Worm (Caenorhabditis elegans) whole organism, L1 larva: ENCODE measurements around the gene F57G9.7.

Experiments
- C04F5.9 ChIP-seq: sonication (generic microtip); optimal IDR thresholded peaks from 2 replicates; lab custom pipeline; 2016; ENCODE audit warnings: missing genetic modification characterization, missing compliant biosample characterization
- C16A3.4 ChIP-seq: fragments of 150-350 bp; optimal IDR thresholded peaks from 2 replicates; lab custom pipeline; 2014; ENCODE audit warnings: missing biosample characterization, missing genetic modification characterization
- alr-1 ChIP-seq: fragments of 200-800 bp; sonication (Bioruptor generic); optimal IDR thresholded peaks from 2 replicates; lab custom pipeline; 2018; ENCODE audit warnings: borderline replicate concordance, mild to moderate bottlenecking, missing genetic modification characterization, missing compliant biosample characterization
- ama-1 ChIP-seq: fragments of 150-350 bp; optimal IDR thresholded peaks from 2 replicates; lab custom pipeline; 2014
- blmp-1 ChIP-seq: fragments of 150-350 bp; optimal IDR thresholded peaks from 2 replicates; lab custom pipeline; 2014; ENCODE audit warnings: missing biosample characterization, missing genetic modification characterization
- ceh-8 ChIP-seq: fragments of 200-800 bp; sonication (Bioruptor generic); optimal IDR thresholded peaks from 2 replicates; lab custom pipeline; 2018; ENCODE audit warnings: mild to moderate bottlenecking, missing genetic modification characterization, moderate library complexity, missing compliant biosample characterization
- ceh-90 ChIP-seq: sonication (generic microtip); optimal IDR thresholded peaks from 2 replicates; lab custom pipeline; 2016; ENCODE audit warnings: missing genetic modification characterization, missing compliant biosample characterization
- ces-1 ChIP-seq: fragments of 150-350 bp; optimal IDR thresholded peaks from 2 replicates; lab custom pipeline; 2014; ENCODE audit warnings: missing biosample characterization, missing genetic modification reagents, missing genetic modification characterization
- dsc-1 ChIP-seq: sonication (generic microtip); optimal IDR thresholded peaks from 2 replicates; lab custom pipeline; 2016; ENCODE audit warnings: mild to moderate bottlenecking, missing genetic modification characterization, missing compliant biosample characterization
- efl-1 ChIP-seq, 4 experiments: fragments of 150-350 bp; optimal IDR thresholded peaks in 3 of 4; peaks in 1 of 4; 1 replicate in 1 of 4; 2 replicates in 3 of 4; lab custom pipeline; 2014; ENCODE audit warnings: missing biosample characterization in 2 of 4, missing genetic modification characterization in 2 of 4, missing genetic modification reagents in 2 of 4
- egl-27 ChIP-seq, 2 experiments: fragments of 150-350 bp in 1 of 2; sonication (generic microtip); optimal IDR thresholded peaks; 3 replicates each; lab custom pipeline; 2017 to 2018; ENCODE audit warnings: missing biosample characterization in 2 of 2, missing genetic modification characterization in 2 of 2, missing genetic modification reagents in 2 of 2
- elt-2 ChIP-seq: sonication (generic microtip); optimal IDR thresholded peaks from 2 replicates; lab custom pipeline; 2016; ENCODE audit warnings: missing genetic modification characterization, mild to moderate bottlenecking, inconsistent platforms, missing compliant biosample characterization, missing genetic modification reagents
- elt-3 ChIP-seq, 6 experiments: fragments of 150-350 bp in 1 of 6; sonication (generic microtip); optimal IDR thresholded peaks; 2 replicates each; lab custom pipeline; 2017 to 2018; ENCODE audit warnings: missing biosample characterization in 6 of 6, missing genetic modification characterization in 6 of 6, inconsistent platforms in 1 of 6
- fkh-8 ChIP-seq: sonication (generic microtip); optimal IDR thresholded peaks from 2 replicates; lab custom pipeline; 2016; ENCODE audit warnings: mild to moderate bottlenecking, missing genetic modification characterization, missing compliant biosample characterization
- fos-1 ChIP-seq: fragments of 150-350 bp; optimal IDR thresholded peaks from 2 replicates; lab custom pipeline; 2014; ENCODE audit warnings: missing biosample characterization, missing genetic modification characterization
- hlh-4 ChIP-seq: sonication (generic microtip); optimal IDR thresholded peaks from 2 replicates; lab custom pipeline; 2016; ENCODE audit warnings: mild to moderate bottlenecking, missing genetic modification characterization, missing compliant biosample characterization
- hpl-2 ChIP-seq: fragments of 150-350 bp; optimal IDR thresholded peaks from 2 replicates; lab custom pipeline; 2014; ENCODE audit warnings: missing biosample characterization, missing genetic modification reagents, missing genetic modification characterization
- irx-1 ChIP-seq: sonication (generic microtip); optimal IDR thresholded peaks from 2 replicates; lab custom pipeline; 2016; ENCODE audit warnings: missing genetic modification characterization, missing compliant biosample characterization
- lin-13 ChIP-seq: fragments of 150-350 bp; optimal IDR thresholded peaks from 2 replicates; lab custom pipeline; 2014; ENCODE audit warnings: missing biosample characterization, missing genetic modification reagents, missing genetic modification characterization
- lin-14 ChIP-seq: fragments of 200-800 bp; sonication (Bioruptor generic); optimal IDR thresholded peaks from 2 replicates; lab custom pipeline; 2018; ENCODE audit warnings: mild to moderate bottlenecking, missing genetic modification characterization, moderate library complexity, missing compliant biosample characterization
- lin-15B ChIP-seq: fragments of 150-350 bp; sonication (generic microtip); optimal IDR thresholded peaks from 3 replicates; lab custom pipeline; 2014; ENCODE audit warnings: missing biosample characterization, missing genetic modification characterization
- lin-35 ChIP-seq, 2 experiments: fragments of 150-350 bp; optimal IDR thresholded peaks; 2 replicates each; lab custom pipeline; 2014; ENCODE audit warnings: missing biosample characterization in 2 of 2, missing genetic modification characterization in 2 of 2, missing genetic modification reagents in 2 of 2
- lir-3 ChIP-seq: sonication (generic microtip); optimal IDR thresholded peaks from 2 replicates; lab custom pipeline; 2016; ENCODE audit warnings: mild to moderate bottlenecking, missing genetic modification characterization, moderate library complexity, missing compliant biosample characterization; ENCODE audit not compliant: poor library complexity
- nhr-19 ChIP-seq: fragments of 200-800 bp; sonication (Bioruptor generic); conservative IDR thresholded peaks from 2 replicates; pipeline ENCODE4 v1.3.6; 2022; ENCODE audit warnings: missing genetic modification characterization, missing compliant biosample characterization
- nhr-20 ChIP-seq: sonication (generic microtip); optimal IDR thresholded peaks from 2 replicates; lab custom pipeline; 2016; ENCODE audit warnings: mild to moderate bottlenecking, missing genetic modification characterization, missing compliant biosample characterization
- nhr-237 ChIP-seq: fragments of 150-350 bp; optimal IDR thresholded peaks from 2 replicates; lab custom pipeline; 2014; ENCODE audit warnings: missing biosample characterization, missing genetic modification characterization
- nhr-28 ChIP-seq: fragments of 150-350 bp; optimal IDR thresholded peaks from 2 replicates; lab custom pipeline; 2014; ENCODE audit warnings: missing biosample characterization, missing genetic modification characterization
- nhr-47 ChIP-seq: sonication (generic microtip); optimal IDR thresholded peaks from 2 replicates; lab custom pipeline; 2016; ENCODE audit warnings: mild to moderate bottlenecking, missing genetic modification characterization, moderate library complexity, missing compliant biosample characterization
- nhr-77 ChIP-seq: fragments of 150-350 bp; optimal IDR thresholded peaks from 2 replicates; lab custom pipeline; 2014; ENCODE audit warnings: missing biosample characterization, missing genetic modification characterization
- nhr-90 ChIP-seq: sonication (generic microtip); optimal IDR thresholded peaks from 2 replicates; lab custom pipeline; 2016; ENCODE audit warnings: mild to moderate bottlenecking, missing genetic modification characterization, missing compliant biosample characterization; ENCODE audit not compliant: poor library complexity
- rnt-1 ChIP-seq: sonication (generic microtip); optimal IDR thresholded peaks from 2 replicates; lab custom pipeline; 2016; ENCODE audit warnings: mild to moderate bottlenecking, missing genetic modification characterization, moderate library complexity, missing compliant biosample characterization
- snu-23 ChIP-seq: sonication (generic microtip); optimal IDR thresholded peaks from 2 replicates; lab custom pipeline; 2016; ENCODE audit warnings: missing genetic modification characterization, missing compliant biosample characterization
- sox-4 ChIP-seq: sonication (generic microtip); optimal IDR thresholded peaks from 2 replicates; lab custom pipeline; 2016; ENCODE audit warnings: missing genetic modification characterization, missing compliant biosample characterization
- sptf-1 ChIP-seq: fragments of 150-350 bp; optimal IDR thresholded peaks from 2 replicates; lab custom pipeline; 2014; ENCODE audit warnings: missing biosample characterization, missing genetic modification characterization
- xbp-1 ChIP-seq: sonication (generic microtip); optimal IDR thresholded peaks from 2 replicates; lab custom pipeline; 2016; ENCODE audit warnings: missing genetic modification characterization, missing compliant biosample characterization

The F57G9.7 gene

ce11 chrII:12432356-12432755, 34.8 kb upstream of the F57G9.7 start, which contains the start of gene dct-12:
Gene dct-12, minus strand, starts transcription at chrII:12432456.
- TF ChIP-seq lin-14 (GFP tag; lab: Kevin White, UChicago) = no peak
- no peak for TF ChIP-seq rnt-1 (tag; lab: Kevin White, UChicago)
- TF ChIP-seq egl-27 (tag; optimal IDR thresholded peaks at IDR 0.05; lab: Kevin White, UChicago) = no peak

DNA sequence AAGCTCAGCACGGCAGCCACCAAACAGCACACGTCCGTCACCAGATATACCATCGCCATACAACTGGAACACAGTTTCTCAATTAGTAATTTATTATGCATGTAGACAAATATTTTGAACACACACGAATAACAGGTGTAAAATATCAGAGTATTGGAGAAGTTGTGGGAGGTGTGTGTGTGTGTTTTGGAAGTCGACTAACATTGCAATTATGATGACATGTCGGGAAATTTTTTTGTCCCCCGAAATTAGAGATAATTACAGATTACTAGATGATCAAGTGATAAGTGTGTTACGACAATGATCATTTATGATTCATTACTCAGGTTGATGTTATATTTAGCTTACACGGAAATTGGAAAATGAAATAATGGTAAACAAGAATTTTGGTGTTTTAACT, 32.2 kb upstream of the F57G9.7 start, which contains the start of gene Y57A10C.8:
TSS of gene Y57A10C.8 (minus strand) at position 101 of the 400 bp plus-strand sequence.
- TF ChIP-seq lin-15B (no peak), sptf-1 (tag; lab: Kevin White, UChicago) (no peak), ama-1 (lab: Kevin White, UChicago) (no peak), irx-1 (no peak)

ce11 chrII:12425644-12426222, 28.2 kb upstream of the F57G9.7 start, which contains the start of gene daf-22:
Gene daf-22, minus strand, starts transcription at chrII:12425694.
- no peak for TF ChIP-seq lir-3 (tag; lab: Kevin White, UChicago)
- peak; percentile 3 for TF ChIP-seq snu-23 (GFP tag; lab: Kevin White, UChicago)
- TF ChIP-seq elt-2 = peak; percentile 84
- peak; percentile 15 for TF ChIP-seq hpl-2
- no peak for TF ChIP-seq lin-13
- no peak for TF ChIP-seq nhr-28 (tag; lab: Kevin White, UChicago)
- peak in 3 of 6 experiments; percentile 25 to 74 (median 45) for TF ChIP-seq elt-3 (tag; optimal IDR thresholded peaks at IDR 0.05; lab: Kevin White, UChicago)
- TF ChIP-seq efl-1 (optimal IDR thresholded peaks at IDR 0.05; lab: Kevin White, UChicago) = no peak
- peak in 1 of 2 experiments; percentile 80 for TF ChIP-seq efl-1 (GFP tag; optimal IDR thresholded peaks at IDR 0.05 in 1 of 2; lab: Kevin White, UChicago)
- peak; percentile 75 for TF ChIP-seq nhr-20 (tag; lab: Kevin White, UChicago)
- TF ChIP-seq blmp-1 (tag; lab: Kevin White, UChicago) = peak; percentile 5
- TF ChIP-seq nhr-90 (tag; lab: Kevin White, UChicago) = peak; percentile 5
- no peak for TF ChIP-seq ceh-8 (GFP tag; lab: Kevin White, UChicago)
- TF ChIP-seq lin-35 (GFP tag; optimal IDR thresholded peaks at IDR 0.05; lab: Kevin White, UChicago) = peak in 1 of 2 experiments; percentile 41

- TF ChIP-seq sptf-1 (tag; lab: Kevin White, UChicago) (no peak), dsc-1 (tag; lab: Kevin White, UChicago) (no peak), alr-1 (tag; lab: Kevin White, UChicago) (no peak), nhr-47 (tag; lab: Kevin White, UChicago) (no peak), nhr-19 (GFP tag; lab: Robert Waterston, UW) (no peak)
Measured at ce11 chrII:12420486-12420885, 22.9 kb upstream of the F57G9.7 start, which contains the start of gene sre-26. Gene sre-26, minus strand, starts transcription at chrII:12420586.

ce11 chrII:12417996-12418395, 20.4 kb upstream of the F57G9.7 start:
- TF ChIP-seq rnt-1 (tag; lab: Kevin White, UChicago) (no peak), nhr-28 (tag; lab: Kevin White, UChicago) (no peak), fos-1 (tag; lab: Kevin White, UChicago) (no peak), nhr-77 (tag; lab: Kevin White, UChicago) (no peak), nhr-237 (no peak), ceh-90 (tag; lab: Kevin White, UChicago) (no peak), nhr-47 (tag; lab: Kevin White, UChicago) (peak; percentile 46), C16A3.4 (tag; lab: Kevin White, UChicago) (no peak), hlh-4 (tag; lab: Kevin White, UChicago) (peak; percentile 99), nhr-20 (tag; lab: Kevin White, UChicago) (no peak), sox-4 (tag; lab: Kevin White, UChicago) (no peak), ces-1 (no peak), efl-1 (optimal IDR thresholded peaks at IDR 0.05; lab: Kevin White, UChicago) (no peak), efl-1 (GFP tag; optimal IDR thresholded peaks at IDR 0.05 in 1 of 2; lab: Kevin White, UChicago) (no peak), xbp-1 (tag; lab: Kevin White, UChicago) (no peak), fkh-8 (peak; percentile 68), C04F5.9 (tag; lab: Kevin White, UChicago) (no peak)
